4 worm cellular contexts compared by ENCODE assay signal in the genomic region with DNA sequence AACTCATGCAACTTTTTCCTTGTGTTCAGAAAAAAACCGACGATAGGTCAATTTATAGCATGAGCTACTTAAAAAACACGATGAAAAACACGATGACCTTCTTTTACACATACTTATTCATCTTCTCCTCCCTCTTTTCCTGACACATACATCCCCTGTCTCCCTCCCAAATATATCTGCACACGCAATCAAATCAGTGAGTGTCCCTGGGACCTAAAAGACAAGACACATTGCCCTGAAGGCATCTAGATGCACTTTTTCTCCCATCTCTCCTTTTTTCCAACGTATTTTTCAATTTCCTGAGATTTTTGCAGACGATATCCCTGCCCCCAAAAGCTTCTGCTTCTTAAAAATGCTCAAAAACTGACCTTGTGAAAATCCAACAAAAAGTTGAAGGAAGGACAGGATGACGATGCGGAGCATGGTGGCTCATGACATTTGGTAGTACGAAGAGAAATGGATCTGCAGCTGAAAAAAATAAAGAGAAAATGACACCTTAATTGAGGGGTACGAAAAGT.
TF ChIP-seq lines count a peak whose summit lies in the region.

C26D10.6 (minus strand) TSS at position 468 of the 518 bp plus-strand sequence.

TF ChIP-seq in whole organism, L1 larva, 84 proteins besides CTCF, POLR2A, EP300 and RAD21:
- TF ChIP-seq jun-1 (tag; optimal IDR thresholded peaks at IDR 0.05; lab: Kevin White, UChicago) (no peak), unc-86 (tag; optimal IDR thresholded peaks at IDR 0.05; lab: Kevin White, UChicago) (no peak), elt-3 (tag; optimal IDR thresholded peaks at IDR 0.05; lab: Kevin White, UChicago) (no peak), fkh-10 (GFP tag; optimal IDR thresholded peaks at IDR 0.05; lab: Kevin White, UChicago) (peak; percentile 11), lin-14 (GFP tag; optimal IDR thresholded peaks at IDR 0.05; lab: Kevin White, UChicago) (peak; percentile 32), C04F5.9 (tag; optimal IDR thresholded peaks at IDR 0.05; lab: Kevin White, UChicago) (no peak), ceh-88 (GFP tag; IDR thresholded peaks at IDR 0.05; lab: Robert Waterston, UW) (no peak), ceh-63 (GFP tag; optimal IDR thresholded peaks at IDR 0.05; lab: Kevin White, UChicago) (no peak), pag-3 (tag; optimal IDR thresholded peaks at IDR 0.05; lab: Kevin White, UChicago; ENCODE audit: borderline replicate concordance, insufficient read depth) (no peak), fos-1 (tag; optimal IDR thresholded peaks at IDR 0.05; lab: Kevin White, UChicago) (no peak), dsc-1 (tag; optimal IDR thresholded peaks at IDR 0.05; lab: Kevin White, UChicago) (no peak), nhr-11 (tag; optimal IDR thresholded peaks at IDR 0.05; lab: Kevin White, UChicago) (no peak), ztf-4 (tag; optimal IDR thresholded peaks at IDR 0.05; lab: Kevin White, UChicago) (no peak), pax-3 (tag; optimal IDR thresholded peaks at IDR 0.05; lab: Kevin White, UChicago) (no peak), efl-1 (optimal IDR thresholded peaks at IDR 0.05; lab: Kevin White, UChicago) (no peak), efl-1 (GFP tag; optimal IDR thresholded peaks at IDR 0.05 in 1 of 2; lab: Kevin White, UChicago) (peak in 1 of 2 experiments; percentile 48), lsy-2 (tag; optimal IDR thresholded peaks at IDR 0.05; lab: Kevin White, UChicago) (no peak)

TF ChIP-seq in whole organism, L3 larva, 47 proteins besides CTCF, POLR2A, EP300 and RAD21:
- TF ChIP-seq elt-1 (tag; optimal IDR thresholded peaks at IDR 0.05; lab: Kevin White, UChicago) (peak; percentile 70), unc-62 (GFP tag; optimal IDR thresholded peaks at IDR 0.05; lab: Kevin White, UChicago) (no peak)

TF ChIP-seq in whole organism, late embryonic, 69 proteins besides CTCF, POLR2A, EP300 and RAD21:
- peak; percentile 69 for TF ChIP-seq unc-42 (tag; optimal IDR thresholded peaks at IDR 0.05; lab: Kevin White, UChicago)
- no peak for TF ChIP-seq elt-2 (tag; optimal IDR thresholded peaks at IDR 0.05; lab: Kevin White, UChicago)

TF ChIP-seq in whole organism, mixed stage, embryonic, 35 proteins besides CTCF, POLR2A, EP300 and RAD21:
- TF ChIP-seq nhr-237 (tag; optimal IDR thresholded peaks at IDR 0.05; lab: Kevin White, UChicago) = no peak
- peak; percentile 80 for TF ChIP-seq ces-1 (GFP tag; optimal IDR thresholded peaks at IDR 0.05; lab: Kevin White, UChicago)
TF ChIP-seq in whole organism, mixed stage, embryonic: peak in this region for 1.

Comparison
In these comparisons a context has a peak if more than half of its experiments do, and no peak if none do; other contexts are left out.
1. Of the 10 proteins assayed by ChIP-seq in both whole organism, L1 larva and whole organism, late embryonic: peak only in whole organism, L1 larva: fkh-10; only in whole organism, late embryonic: none; in both: none; in neither: 9.